Fruit fly (Drosophila melanogaster): ENCODE results near the gene mid.

The mid gene

DNA sequence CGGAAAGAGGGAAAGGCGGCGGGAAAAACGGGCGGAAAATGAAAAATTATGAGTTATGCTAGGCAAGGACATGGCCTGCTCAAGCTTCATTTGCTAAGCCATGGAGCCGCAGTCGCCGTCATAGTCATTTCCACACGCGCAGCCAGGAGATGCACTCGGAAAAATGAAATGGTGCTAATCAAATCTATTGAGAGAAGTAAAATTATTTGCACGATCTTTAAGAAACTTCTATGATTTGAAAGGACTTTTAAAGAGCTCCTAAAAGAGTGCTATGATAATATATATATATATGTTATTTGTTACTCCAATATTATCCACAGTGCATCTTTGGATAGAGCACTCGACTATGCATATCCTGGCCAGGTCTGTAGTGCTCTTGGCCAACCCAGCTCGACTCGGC is 17.7 kb downstream of the mid start (continued):
- TF ChIP-seq CG3995 (GFP tag; optimal IDR thresholded peaks at IDR 0.05) (no peak), Bdp1 (GFP tag; optimal IDR thresholded peaks at IDR 0.05) (no peak), CG8281 (tag; optimal IDR thresholded peaks at IDR 0.05) (no peak), Hmx (GFP tag; optimal IDR thresholded peaks at IDR 0.05) (no peak), dysf (GFP tag; IDR thresholded peaks at IDR 0.05) (no peak), sens-2 (GFP tag; IDR thresholded peaks at IDR 0.05) (no peak), Antp (GFP tag; optimal IDR thresholded peaks at IDR 0.05) (no peak), ap (GFP tag; IDR thresholded peaks at IDR 0.05) (no peak), CG6683 (GFP tag; optimal IDR thresholded peaks at IDR 0.05) (no peak), CG10654 (GFP tag; optimal IDR thresholded peaks at IDR 0.05) (no peak), Asciz (GFP tag; optimal IDR thresholded peaks at IDR 0.05) (no peak), chm (GFP tag; IDR thresholded peaks at IDR 0.05) (no peak), onecut (GFP tag; IDR thresholded peaks at IDR 0.05) (no peak), CG8089 (GFP tag; optimal IDR thresholded peaks at IDR 0.05) (no peak), wek (GFP tag; optimal IDR thresholded peaks at IDR 0.05) (no peak), Nf-YA (GFP tag; IDR thresholded peaks at IDR 0.05) (no peak), C15 (GFP tag; IDR thresholded peaks at IDR 0.05) (no peak), slp2 (GFP tag; optimal IDR thresholded peaks at IDR 0.05) (no peak), caup (GFP tag; optimal IDR thresholded peaks at IDR 0.05; ENCODE audit: severe bottlenecking) (no peak), CG2712 (tag; optimal IDR thresholded peaks at IDR 0.05) (peak; percentile 27), CG15269 (tag; optimal IDR thresholded peaks at IDR 0.05) (no peak), Ada2b (GFP tag; IDR thresholded peaks at IDR 0.05) (no peak), bigmax (GFP tag; optimal IDR thresholded peaks at IDR 0.05) (no peak), gt (GFP tag; IDR thresholded peaks at IDR 0.05) (no peak), Xrp1 (GFP tag; IDR thresholded peaks at IDR 0.05) (peak; percentile 41; the same call in 1 of the 2 replicates), phol (tag; optimal IDR thresholded peaks at IDR 0.05) (peak; percentile 27), trem (tag; optimal IDR thresholded peaks at IDR 0.05) (peak; percentile 6), CG4360 (GFP tag; IDR thresholded peaks at IDR 0.05) (no peak), Ptx1 (GFP tag; IDR thresholded peaks at IDR 0.05) (no peak), GATAe (GFP tag; conservative IDR thresholded peaks at IDR 0.05) (no peak), prd (optimal IDR thresholded peaks at IDR 0.05) (no peak), prd (GFP tag; IDR thresholded peaks at IDR 0.05) (no peak), CG18262 (tag; optimal IDR thresholded peaks at IDR 0.05) (peak; percentile 40), Ravus (GFP tag; IDR thresholded peaks at IDR 0.05) (no peak), CG12071 (GFP tag; optimal IDR thresholded peaks at IDR 0.05) (no peak), maf-S (GFP tag; optimal IDR thresholded peaks at IDR 0.05) (no peak), CG15696 (tag; optimal IDR thresholded peaks at IDR 0.05) (peak; percentile 19), CG13894 (tag; optimal IDR thresholded peaks at IDR 0.05) (no peak), Sin3A (optimal IDR thresholded peaks at IDR 0.05) (no peak), az2 (GFP tag; optimal IDR thresholded peaks at IDR 0.05) (no peak), sim (GFP tag; IDR thresholded peaks at IDR 0.05) (no peak), dpn (GFP tag; optimal IDR thresholded peaks at IDR 0.05) (no peak), CG1602 (GFP tag; optimal IDR thresholded peaks at IDR 0.05) (no peak), row (GFP tag; IDR thresholded peaks at IDR 0.05) (peak; percentile 13; the same call in 1 of the 3 replicates), CG13287 (GFP tag; IDR thresholded peaks at IDR 0.05; ENCODE audit: partially characterized antibody) (no peak), ERR (GFP tag; optimal IDR thresholded peaks at IDR 0.05) (no peak), CG14860 (GFP tag; IDR thresholded peaks at IDR 0.05; ENCODE audit: partially characterized antibody) (no peak), nerfin-2 (GFP tag; IDR thresholded peaks at IDR 0.05; ENCODE audit: partially characterized antibody) (no peak), Mad (GFP tag; optimal IDR thresholded peaks at IDR 0.05) (no peak), CG32767 (GFP tag; IDR thresholded peaks at IDR 0.05) (no peak), H15 (GFP tag; IDR thresholded peaks at IDR 0.05) (no peak), fd96Cb (tag; optimal IDR thresholded peaks at IDR 0.05) (no peak), CG30431 (GFP tag; optimal IDR thresholded peaks at IDR 0.05) (no peak)

All from whole organism, embryonic.